Worm (Caenorhabditis elegans) whole organism, mixed stage, embryonic: ENCODE data around the gene Y66C5A.1.

ENCODE experiments used
- M03D4.4 ChIP-seq: sonication (generic microtip); optimal IDR thresholded peaks from 2 replicates; lab custom pipeline; 2017; ENCODE audit warnings: mild to moderate bottlenecking, missing genetic modification characterization, missing compliant biosample characterization
- bed-3 ChIP-seq: fragments of 200-800 bp; sonication (Bioruptor generic); optimal IDR thresholded peaks from 3 replicates; lab custom pipeline; 2018; ENCODE audit warnings: mild to moderate bottlenecking, missing genetic modification characterization, moderate library complexity, missing compliant biosample characterization
- blmp-1 ChIP-seq: fragments of 150-350 bp; optimal IDR thresholded peaks from 2 replicates; lab custom pipeline; 2014; ENCODE audit warnings: missing biosample characterization, missing genetic modification characterization
- ceh-39 ChIP-seq: fragments of 150-350 bp; optimal IDR thresholded peaks from 2 replicates; lab custom pipeline; 2014; ENCODE audit warnings: missing biosample characterization, missing genetic modification characterization
- ceh-83 ChIP-seq: fragments of 200-800 bp; sonication (Bioruptor generic); optimal IDR thresholded peaks from 2 replicates; lab custom pipeline; 2018; ENCODE audit warnings: mild to moderate bottlenecking, missing genetic modification characterization, missing compliant biosample characterization
- ces-1 ChIP-seq: fragments of 150-350 bp; optimal IDR thresholded peaks from 2 replicates; lab custom pipeline; 2014; ENCODE audit warnings: missing biosample characterization, missing genetic modification reagents, missing genetic modification characterization
- cnd-1 ChIP-seq: fragments of 200-800 bp; sonication (Bioruptor generic); optimal IDR thresholded peaks from 2 replicates; lab custom pipeline; 2018; ENCODE audit warnings: mild to moderate bottlenecking, missing genetic modification characterization, missing compliant biosample characterization
- drap-1 ChIP-seq: fragments of 200-800 bp; sonication (Bioruptor generic); optimal IDR thresholded peaks from 3 replicates; lab custom pipeline; 2018; ENCODE audit warnings: mild to moderate bottlenecking, missing genetic modification characterization, missing compliant biosample characterization
- elt-1 ChIP-seq: sonication (generic microtip); optimal IDR thresholded peaks from 2 replicates; lab custom pipeline; 2017; ENCODE audit warnings: missing genetic modification characterization, mild to moderate bottlenecking, missing compliant biosample characterization, antibody characterized with exemption, moderate library complexity, borderline replicate concordance; ENCODE audit not compliant: insufficient read depth
- elt-3 ChIP-seq: fragments of 150-350 bp; optimal IDR thresholded peaks from 2 replicates; lab custom pipeline; 2014; ENCODE audit warnings: missing biosample characterization, missing genetic modification characterization
- flh-1 ChIP-seq: fragments of 200-800 bp; sonication (Bioruptor generic); optimal IDR thresholded peaks from 2 replicates; lab custom pipeline; 2018; ENCODE audit warnings: mild to moderate bottlenecking, missing genetic modification characterization, moderate library complexity, missing compliant biosample characterization
- ham-2 ChIP-seq: fragments of 200-800 bp; sonication (Bioruptor generic); optimal IDR thresholded peaks from 2 replicates; lab custom pipeline; 2018; ENCODE audit warnings: mild to moderate bottlenecking, missing genetic modification characterization, missing compliant biosample characterization
- hlh-1 ChIP-seq: fragments of 150-350 bp; optimal IDR thresholded peaks from 2 replicates; lab custom pipeline; 2014; ENCODE audit warnings: missing biosample characterization, missing genetic modification reagents, missing genetic modification characterization
- lin-13 ChIP-seq: fragments of 150-350 bp; optimal IDR thresholded peaks from 2 replicates; lab custom pipeline; 2014; ENCODE audit warnings: missing biosample characterization, missing genetic modification characterization
- lin-32 ChIP-seq: fragments of 200-800 bp; sonication (Bioruptor generic); optimal IDR thresholded peaks from 2 replicates; lab custom pipeline; 2018; ENCODE audit warnings: mild to moderate bottlenecking, missing genetic modification characterization, missing compliant biosample characterization
- lsy-2 ChIP-seq: fragments of 150-350 bp; optimal IDR thresholded peaks from 2 replicates; lab custom pipeline; 2014; ENCODE audit warnings: missing biosample characterization, missing genetic modification characterization
- mep-1 ChIP-seq: fragments of 150-350 bp; optimal IDR thresholded peaks from 2 replicates; lab custom pipeline; 2017; ENCODE audit warnings: missing biosample characterization, missing genetic modification reagents, missing genetic modification characterization, inconsistent platforms
- mls-2 ChIP-seq: sonication (generic microtip); optimal IDR thresholded peaks from 2 replicates; lab custom pipeline; 2016; ENCODE audit warnings: mild to moderate bottlenecking, missing genetic modification characterization, moderate library complexity, missing compliant biosample characterization
- nhr-2 ChIP-seq: fragments of 150-350 bp; optimal IDR thresholded peaks from 2 replicates; lab custom pipeline; 2014; ENCODE audit warnings: missing biosample characterization, missing genetic modification characterization
- nhr-237 ChIP-seq: fragments of 150-350 bp; optimal IDR thresholded peaks from 2 replicates; lab custom pipeline; 2014; ENCODE audit warnings: missing biosample characterization, missing genetic modification characterization
- nhr-76 ChIP-seq: sonication (generic microtip); optimal IDR thresholded peaks from 2 replicates; lab custom pipeline; 2017; ENCODE audit warnings: missing biosample characterization, missing genetic modification characterization
- pha-4 ChIP-seq: fragments of 150-350 bp; optimal IDR thresholded peaks from 2 replicates; lab custom pipeline; 2018; ENCODE audit warnings: missing biosample characterization, missing genetic modification reagents, missing genetic modification characterization
- snpc-4 ChIP-seq: fragments of 150-350 bp; optimal IDR thresholded peaks from 2 replicates; lab custom pipeline; 2014; ENCODE audit warnings: missing biosample characterization, missing genetic modification characterization
- sptf-1 ChIP-seq: sonication (generic microtip); optimal IDR thresholded peaks from 2 replicates; lab custom pipeline; 2017; ENCODE audit warnings: mild to moderate bottlenecking, missing genetic modification characterization, moderate library complexity, missing compliant biosample characterization
- tbx-8 ChIP-seq: fragments of 200-800 bp; sonication (Bioruptor generic); optimal IDR thresholded peaks from 2 replicates; lab custom pipeline; 2018; ENCODE audit warnings: mild to moderate bottlenecking, missing genetic modification characterization, moderate library complexity, missing compliant biosample characterization
- unc-120 ChIP-seq: sonication (generic microtip); optimal IDR thresholded peaks from 2 replicates; lab custom pipeline; 2017; ENCODE audit warnings: missing genetic modification characterization, missing compliant biosample characterization; ENCODE audit not compliant: poor library complexity, severe bottlenecking
- unc-62 ChIP-seq: fragments of 150-350 bp; optimal IDR thresholded peaks from 2 replicates; lab custom pipeline; 2014; ENCODE audit warnings: missing biosample characterization, missing genetic modification reagents, missing genetic modification characterization
- zip-8 ChIP-seq: fragments of 150-350 bp; optimal IDR thresholded peaks from 2 replicates; lab custom pipeline; 2014; ENCODE audit warnings: missing biosample characterization, missing genetic modification characterization
- ztf-11 ChIP-seq: fragments of 150-350 bp; optimal IDR thresholded peaks from 2 replicates; lab custom pipeline; 2014; ENCODE audit warnings: missing biosample characterization, missing genetic modification characterization

Gene Y66C5A.1

DNA sequence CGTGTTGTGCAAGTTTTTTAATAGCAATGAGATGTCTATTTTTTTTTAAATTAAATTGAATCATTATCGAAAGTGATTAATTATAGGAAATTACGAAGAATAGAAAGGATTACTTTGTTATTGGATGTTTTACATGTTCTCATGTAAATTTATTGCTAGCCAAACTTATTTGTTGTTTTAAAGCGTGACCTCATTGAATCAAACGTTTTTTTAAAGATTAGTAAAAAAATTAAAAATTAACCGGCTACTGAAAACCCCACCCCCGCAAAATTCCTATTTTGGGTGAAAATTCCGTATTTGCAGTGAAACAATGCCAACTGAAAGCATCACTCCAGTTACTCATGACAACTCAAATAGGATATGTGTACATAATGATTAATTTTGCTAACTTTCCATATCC, 29.5 kb upstream of the Y66C5A.1 start, which contains the start of gene M163.8:
Gene M163.8 (plus strand): TSS at position 301 of the 400 bp plus-strand sequence.
- TF ChIP-seq nhr-76 (tag; lab: Kevin White, UChicago): no peak
- no peak for TF ChIP-seq pha-4 (tag; lab: Kevin White, UChicago)
- TF ChIP-seq bed-3 (GFP tag; lab: Kevin White, UChicago): no peak
- no peak for TF ChIP-seq ztf-11 (tag; lab: Kevin White, UChicago)
- no peak for TF ChIP-seq mep-1 (tag; lab: Kevin White, UChicago)
- no peak for TF ChIP-seq hlh-1
- no peak for TF ChIP-seq snpc-4

DNA sequence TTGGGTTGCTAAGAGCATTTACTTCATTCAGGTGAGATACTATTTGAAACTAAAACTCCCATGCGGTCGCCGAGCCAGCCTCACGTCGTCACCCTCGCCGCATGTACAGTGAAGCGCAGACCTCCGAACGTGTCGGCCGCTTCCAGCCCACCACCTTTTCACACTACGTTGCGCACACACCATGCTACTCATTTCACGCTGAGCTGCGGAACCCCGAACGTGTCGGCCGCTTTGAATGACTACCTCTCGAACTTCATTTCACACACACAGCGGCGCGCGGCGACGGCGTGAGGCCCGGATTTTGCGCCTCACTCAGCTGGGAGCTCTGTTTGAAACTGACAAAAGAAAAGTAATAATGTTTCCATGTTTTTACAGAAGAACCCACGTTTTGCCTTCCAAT, 26.3 kb upstream of the Y66C5A.1 start:
- no peak for TF ChIP-seq zip-8 (tag; lab: Kevin White, UChicago)
- TF ChIP-seq, all 35 proteins: peak for 0

DNA sequence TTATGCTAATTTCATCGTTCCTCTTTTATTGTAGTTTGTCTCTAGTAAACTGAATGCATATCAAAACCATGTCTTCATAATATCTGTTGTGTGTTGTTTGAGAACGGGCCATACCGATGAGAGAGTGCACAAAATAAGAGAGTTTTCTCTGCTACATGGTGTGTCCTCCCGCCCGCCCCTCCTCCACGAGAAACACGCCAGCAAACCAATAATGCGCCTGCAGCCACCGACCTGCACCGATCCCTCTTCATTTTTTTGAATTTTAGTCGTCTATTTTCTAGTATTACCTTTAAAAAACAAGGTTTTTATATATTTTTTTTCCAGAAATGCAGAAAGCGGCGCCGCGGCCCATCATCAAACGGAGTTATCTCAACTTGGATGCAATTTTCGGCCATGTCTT, 24.9 kb upstream of the Y66C5A.1 start, which contains the start of gene gfi-3:
Gene gfi-3 (plus strand): TSS at position 325 of the 400 bp plus-strand sequence.
- TF ChIP-seq ceh-83: no peak
- peak; percentile 30 for TF ChIP-seq pha-4 (tag; lab: Kevin White, UChicago)
- peak; percentile 37 for TF ChIP-seq hlh-1
- no peak for TF ChIP-seq bed-3 (GFP tag; lab: Kevin White, UChicago)
- TF ChIP-seq unc-62 (GFP tag; lab: Kevin White, UChicago): peak; percentile 8
- TF ChIP-seq lsy-2 (tag; lab: Kevin White, UChicago): peak; percentile 59
- no peak for TF ChIP-seq tbx-8 (GFP tag; lab: Kevin White, UChicago)
- peak; percentile 80 for TF ChIP-seq sptf-1 (tag; lab: Kevin White, UChicago)
- peak; percentile 41 for TF ChIP-seq unc-120 (tag; lab: Kevin White, UChicago)
- TF ChIP-seq nhr-2: no peak
- no peak for TF ChIP-seq elt-3 (tag; lab: Kevin White, UChicago)
- TF ChIP-seq lin-13 (tag; lab: Kevin White, UChicago): peak; percentile 82
- peak; percentile 7 for TF ChIP-seq cnd-1 (tag; lab: Kevin White, UChicago)
- no peak for TF ChIP-seq snpc-4
- no peak for TF ChIP-seq elt-1 (tag; lab: Kevin White, UChicago)
- no peak for TF ChIP-seq flh-1
- TF ChIP-seq ztf-11 (tag; lab: Kevin White, UChicago): no peak
- TF ChIP-seq ceh-39 (tag; lab: Kevin White, UChicago): no peak
- no peak for TF ChIP-seq nhr-237
- TF ChIP-seq ham-2 (GFP tag; lab: Kevin White, UChicago): peak; percentile 57
- peak; percentile 18 for TF ChIP-seq ces-1 (GFP tag; lab: Kevin White, UChicago)
- no peak for TF ChIP-seq lin-32
- TF ChIP-seq nhr-76 (tag; lab: Kevin White, UChicago): no peak
- peak; percentile 55 for TF ChIP-seq drap-1 (GFP tag; lab: Kevin White, UChicago)
- peak; percentile 75 for TF ChIP-seq M03D4.4 (tag; lab: Kevin White, UChicago)
- no peak for TF ChIP-seq blmp-1
- TF ChIP-seq mls-2: peak; percentile 5
- TF ChIP-seq mep-1 (tag; lab: Kevin White, UChicago): peak; percentile 34

DNA sequence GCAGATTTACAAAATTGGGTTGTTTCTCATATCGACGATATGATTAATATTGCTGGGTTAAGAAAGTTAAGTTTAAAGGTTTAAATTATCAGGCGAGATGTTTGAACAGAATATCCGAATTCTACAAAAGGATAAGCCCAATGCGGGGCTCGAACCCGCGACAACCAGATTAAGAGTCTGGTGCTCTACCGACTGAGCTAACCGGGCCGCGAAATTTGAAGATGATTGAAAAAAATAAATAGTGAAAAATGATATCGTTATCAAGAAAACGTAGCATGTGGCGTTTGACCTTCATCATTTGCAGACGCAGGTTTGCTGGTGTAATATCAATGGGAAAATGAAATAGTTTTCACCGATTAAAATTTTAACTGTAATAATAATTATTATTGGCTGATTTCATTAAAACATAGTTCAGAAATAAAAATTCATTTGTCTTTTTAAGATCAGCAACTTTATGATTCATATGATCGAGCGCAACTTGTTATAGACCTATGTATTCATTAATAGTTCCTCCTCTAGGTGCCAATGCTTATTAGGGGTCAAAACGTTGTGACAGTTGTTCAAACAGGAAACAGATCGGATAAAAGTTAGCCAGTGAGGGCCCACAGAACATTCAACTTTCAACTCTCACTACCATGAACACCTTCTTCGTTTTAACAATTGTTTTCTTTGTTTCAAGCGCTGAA, 23.6 kb upstream of the Y66C5A.1 start, which contains the start of gene M163.11:
Gene M163.11 (plus strand): TSS at position 636 of the 686 bp plus-strand sequence.
- TF ChIP-seq elt-1 (tag; lab: Kevin White, UChicago): no peak
- peak; percentile 55 for TF ChIP-seq unc-120 (tag; lab: Kevin White, UChicago)

DNA sequence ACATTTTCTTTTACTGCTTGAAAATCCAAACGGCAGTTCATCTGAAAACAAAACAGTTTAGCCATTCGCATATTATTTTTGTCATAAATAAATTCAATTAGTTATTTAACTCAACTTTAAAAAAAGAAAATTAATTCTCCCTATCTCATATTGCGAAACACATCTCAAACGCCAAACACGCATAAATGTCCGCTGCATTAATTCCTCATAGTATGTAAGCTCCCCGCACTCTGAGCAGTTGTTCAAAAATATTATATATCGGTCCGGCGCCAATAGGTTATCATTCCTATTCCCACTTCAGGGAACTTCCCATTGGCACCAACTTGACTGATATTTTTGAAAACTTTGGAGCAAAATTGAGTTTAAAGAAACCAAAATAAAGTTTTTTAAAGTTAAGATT, 22.9 kb upstream of the Y66C5A.1 start:
- TF ChIP-seq M03D4.4 (tag; lab: Kevin White, UChicago): no peak

DNA sequence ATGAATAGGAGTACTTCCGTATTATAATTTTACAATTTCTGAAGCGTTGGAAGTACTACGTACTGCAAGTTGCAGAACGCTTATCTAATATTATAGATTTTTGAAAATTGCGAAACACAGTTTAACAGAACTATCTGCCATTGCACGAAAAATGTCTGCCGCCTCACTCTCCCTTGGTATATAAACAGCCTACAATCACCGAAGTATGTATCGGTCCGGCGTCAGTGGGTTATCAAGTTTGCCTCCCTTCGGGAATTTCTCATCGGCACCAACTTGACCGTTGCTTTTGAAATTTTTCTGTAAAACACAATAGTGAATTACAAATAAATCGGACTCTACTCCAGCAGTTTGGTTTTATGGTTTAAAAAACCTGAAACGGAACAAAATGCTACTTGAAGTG, 22.0 kb upstream of the Y66C5A.1 start:
- TF ChIP-seq ztf-11 (tag; lab: Kevin White, UChicago): no peak
- TF ChIP-seq tbx-8 (GFP tag; lab: Kevin White, UChicago): no peak
- TF ChIP-seq flh-1: no peak
